Worm (Caenorhabditis elegans): Measurements from ENCODE around the gene H03E18.1.

H03E18.1 gene

ce11 chrX:8470126-8470772 lies 37.4 kb upstream of the H03E18.1 start, which contains the start of gene mec-10:
Gene mec-10, minus strand, starts transcription at chrX:8470314.
- TF ChIP-seq sma-3 (GFP tag; optimal IDR thresholded peaks at IDR 0.05) = peak; percentile 3
- peak; percentile 65 for TF ChIP-seq crh-2 (tag; optimal IDR thresholded peaks at IDR 0.05)
- no peak for TF ChIP-seq R02D3.7 (tag; optimal IDR thresholded peaks at IDR 0.05)
- TF ChIP-seq nhr-6 (tag; optimal IDR thresholded peaks at IDR 0.05) = no peak
- no peak for TF ChIP-seq ZK546.5 (tag; optimal IDR thresholded peaks at IDR 0.05)
- no peak for TF ChIP-seq sem-4 (tag; optimal IDR thresholded peaks at IDR 0.05)
- peak; percentile 20 for TF ChIP-seq gmeb-1 (tag; optimal IDR thresholded peaks at IDR 0.05)
- TF ChIP-seq elt-1 (tag; optimal IDR thresholded peaks at IDR 0.05) = no peak
- TF ChIP-seq elt-3 (tag; optimal IDR thresholded peaks at IDR 0.05) = no peak
- peak; percentile 65 for TF ChIP-seq sma-9 (GFP tag; optimal IDR thresholded peaks at IDR 0.05)
- no peak for TF ChIP-seq sma-9 (tag; optimal IDR thresholded peaks at IDR 0.05)
- TF ChIP-seq fos-1 (tag; optimal IDR thresholded peaks at IDR 0.05) = peak; percentile 87
- TF ChIP-seq alr-1 (tag; optimal IDR thresholded peaks at IDR 0.05) = no peak
- no peak for TF ChIP-seq ztf-1 (GFP tag; conservative IDR thresholded peaks at IDR 0.05)
- TF ChIP-seq unc-55 (GFP tag; optimal IDR thresholded peaks at IDR 0.05) = peak; percentile 66
- TF ChIP-seq lin-11 (tag; optimal IDR thresholded peaks at IDR 0.05) = no peak
- no peak for TF ChIP-seq mbf-1 (tag; optimal IDR thresholded peaks at IDR 0.05)

DNA sequence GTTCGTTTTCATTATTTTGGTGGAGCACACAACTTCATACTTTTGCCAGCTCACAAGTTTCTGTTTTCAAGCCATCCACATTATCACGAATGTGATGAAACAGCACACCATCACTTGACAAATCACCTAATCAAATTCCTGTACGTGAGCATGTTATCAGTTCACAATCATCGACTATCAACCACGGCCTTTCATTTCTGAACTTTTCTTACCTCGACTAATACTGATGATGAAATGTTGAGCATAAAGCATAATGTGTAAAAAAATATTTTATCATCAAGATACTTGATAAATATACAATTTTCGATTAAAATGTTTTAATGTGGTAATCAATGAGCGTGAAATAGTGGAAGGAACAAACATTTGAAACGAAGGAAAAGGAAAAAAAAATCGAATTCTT lies 34.2 kb upstream of the H03E18.1 start:
- TF ChIP-seq elt-1 (tag; optimal IDR thresholded peaks at IDR 0.05) (no peak), gmeb-1 (tag; optimal IDR thresholded peaks at IDR 0.05) (peak; percentile 42), sma-3 (GFP tag; optimal IDR thresholded peaks at IDR 0.05) (peak; percentile 53), fos-1 (tag; optimal IDR thresholded peaks at IDR 0.05) (peak; percentile 91), ceh-82 (tag; optimal IDR thresholded peaks at IDR 0.05) (no peak), crh-2 (tag; optimal IDR thresholded peaks at IDR 0.05) (peak; percentile 83), nhr-21 (tag; optimal IDR thresholded peaks at IDR 0.05) (peak; percentile 40), peb-1 (tag; optimal IDR thresholded peaks at IDR 0.05) (no peak), egl-27 (tag; optimal IDR thresholded peaks at IDR 0.05) (peak; percentile 56), unc-39 (tag; optimal IDR thresholded peaks at IDR 0.05) (no peak), nhr-129 (tag; optimal IDR thresholded peaks at IDR 0.05) (peak; percentile 69), F13H6.1 (tag; optimal IDR thresholded peaks at IDR 0.05) (peak; percentile 39), nhr-77 (tag; optimal IDR thresholded peaks at IDR 0.05) (no peak), unc-62 (GFP tag; optimal IDR thresholded peaks at IDR 0.05) (no peak), ztf-1 (GFP tag; conservative IDR thresholded peaks at IDR 0.05) (no peak), nhr-10 (tag; optimal IDR thresholded peaks at IDR 0.05) (no peak), mdl-1 (tag; optimal IDR thresholded peaks at IDR 0.05) (peak in 1 of 2 experiments; percentile 17), nhr-25 (tag; optimal IDR thresholded peaks at IDR 0.05) (no peak), ama-1 (optimal IDR thresholded peaks at IDR 0.05) (no peak), sem-4 (tag; optimal IDR thresholded peaks at IDR 0.05) (no peak), lsy-2 (tag; optimal IDR thresholded peaks at IDR 0.05) (peak in 1 of 2 experiments; percentile 11), sma-9 (GFP tag; optimal IDR thresholded peaks at IDR 0.05) (peak; percentile 94), sma-9 (tag; optimal IDR thresholded peaks at IDR 0.05) (no peak), R02D3.7 (tag; optimal IDR thresholded peaks at IDR 0.05) (no peak), skn-1 (tag; optimal IDR thresholded peaks at IDR 0.05) (peak; percentile 31), ztf-11 (tag; optimal IDR thresholded peaks at IDR 0.05) (no peak), zag-1 (tag; optimal IDR thresholded peaks at IDR 0.05) (no peak), nhr-6 (tag; optimal IDR thresholded peaks at IDR 0.05) (no peak)

DNA sequence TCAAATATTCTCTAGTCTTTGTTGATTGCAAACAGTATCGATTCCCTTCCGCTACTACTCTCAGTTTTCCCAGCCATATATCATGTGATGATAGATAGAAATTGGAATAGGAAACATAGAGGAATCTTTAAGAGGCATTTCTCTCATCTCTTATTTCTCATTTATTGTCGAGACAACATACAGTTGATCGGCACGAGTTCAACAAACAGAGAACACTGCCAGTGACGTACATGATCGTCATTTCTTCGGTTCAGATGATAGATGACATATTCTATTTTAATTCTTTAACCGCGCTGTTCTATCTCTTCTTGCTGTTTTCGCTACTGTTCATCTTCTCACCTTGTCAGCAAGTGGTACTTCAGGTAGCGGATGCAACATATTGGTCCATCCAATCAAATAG lies 32.5 kb upstream of the H03E18.1 start:
- TF ChIP-seq ama-1 (optimal IDR thresholded peaks at IDR 0.05) (peak; percentile 31), nhr-11 (tag; optimal IDR thresholded peaks at IDR 0.05) (no peak), ztf-4 (tag; optimal IDR thresholded peaks at IDR 0.05) (peak; percentile 83), Y55F3AM.14 (GFP tag; optimal IDR thresholded peaks at IDR 0.05) (peak; percentile 52), zag-1 (tag; optimal IDR thresholded peaks at IDR 0.05) (no peak), aly-2 (tag; optimal IDR thresholded peaks at IDR 0.05) (no peak), skn-1 (tag; optimal IDR thresholded peaks at IDR 0.05) (no peak), nhr-25 (tag; optimal IDR thresholded peaks at IDR 0.05) (peak; percentile 94), ZK546.5 (tag; optimal IDR thresholded peaks at IDR 0.05) (no peak), ztf-1 (GFP tag; conservative IDR thresholded peaks at IDR 0.05) (no peak), C34F6.9 (tag; optimal IDR thresholded peaks at IDR 0.05) (no peak), unc-55 (GFP tag; optimal IDR thresholded peaks at IDR 0.05) (no peak), fos-1 (tag; optimal IDR thresholded peaks at IDR 0.05) (peak; percentile 62), mdl-1 (tag; optimal IDR thresholded peaks at IDR 0.05) (peak; percentile 70 to 78), nhr-12 (tag; optimal IDR thresholded peaks at IDR 0.05) (no peak), nhr-10 (tag; optimal IDR thresholded peaks at IDR 0.05) (no peak), ztf-11 (tag; optimal IDR thresholded peaks at IDR 0.05) (no peak), lin-13 (GFP tag; optimal IDR thresholded peaks at IDR 0.05) (no peak), alr-1 (tag; optimal IDR thresholded peaks at IDR 0.05) (no peak), snpc-4 (tag; optimal IDR thresholded peaks at IDR 0.05) (no peak), unc-39 (tag; optimal IDR thresholded peaks at IDR 0.05) (no peak), mab-5 (tag; optimal IDR thresholded peaks at IDR 0.05) (peak; percentile 24), R02D3.7 (tag; optimal IDR thresholded peaks at IDR 0.05) (no peak), dmd-4 (tag; optimal IDR thresholded peaks at IDR 0.05) (no peak), peb-1 (tag; optimal IDR thresholded peaks at IDR 0.05) (no peak), crh-2 (tag; optimal IDR thresholded peaks at IDR 0.05) (peak; percentile 82), nhr-6 (tag; optimal IDR thresholded peaks at IDR 0.05) (peak; percentile 85), sma-3 (GFP tag; optimal IDR thresholded peaks at IDR 0.05) (peak; percentile 97), ceh-16 (tag; optimal IDR thresholded peaks at IDR 0.05) (no peak), lsy-2 (tag; optimal IDR thresholded peaks at IDR 0.05) (peak in 1 of 2 experiments; percentile 69), blmp-1 (tag; optimal IDR thresholded peaks at IDR 0.05; ENCODE audit: insufficient read depth) (peak; percentile 87), unc-62 (GFP tag; optimal IDR thresholded peaks at IDR 0.05) (peak; percentile 65), lin-11 (tag; optimal IDR thresholded peaks at IDR 0.05) (no peak), elt-3 (tag; optimal IDR thresholded peaks at IDR 0.05) (no peak), elt-1 (tag; optimal IDR thresholded peaks at IDR 0.05) (no peak)
